Fruit fly (Drosophila melanogaster) whole organism, embryonic: Measurements from ENCODE around the gene trk.
A peak's percentile ranks its signal among the peaks of the same experiment; 100 is the strongest.

Experiments
- CG11085 ChIP-seq: fragments of 200-800 bp; sonication (Bioruptor generic); IDR thresholded peaks from 2 replicates; pipeline ENCODE4 v1.3.6; 2022; ENCODE audit warnings: missing biosample characterization, missing genetic modification characterization
- CG12071 ChIP-seq: fragments of 200-800 bp; sonication (Bioruptor generic); optimal IDR thresholded peaks from 3 replicates; lab custom pipeline; 2018; ENCODE audit warnings: missing biosample characterization, mild to moderate bottlenecking, missing genetic modification characterization
- CG13775 ChIP-seq: fragments of 200-800 bp; sonication (Bioruptor generic); optimal IDR thresholded peaks from 3 replicates; lab custom pipeline; 2017; ENCODE audit warnings: missing biosample characterization, mild to moderate bottlenecking, missing genetic modification characterization
- CG17359 ChIP-seq: fragments of 200-800 bp; sonication (Bioruptor generic); optimal IDR thresholded peaks from 3 replicates; lab custom pipeline; 2018; ENCODE audit warnings: missing biosample characterization, mild to moderate bottlenecking, missing genetic modification characterization, moderate library complexity
- CG17385 ChIP-seq: fragments of 200-800 bp; sonication (Bioruptor generic); optimal IDR thresholded peaks from 3 replicates; lab custom pipeline; 2018; ENCODE audit warnings: missing biosample characterization, mild to moderate bottlenecking, missing genetic modification characterization
- CG18262 ChIP-seq: fragments of 200-800 bp; optimal IDR thresholded peaks from 3 replicates; lab custom pipeline; 2019; ENCODE audit warnings: missing biosample characterization, mild to moderate bottlenecking, missing genetic modification characterization, moderate library complexity
- CG18476 ChIP-seq: fragments of 200-800 bp; sonication (Bioruptor generic); optimal IDR thresholded peaks from 2 replicates; lab custom pipeline; 2016; ENCODE audit warnings: missing biosample characterization, mild to moderate bottlenecking, missing genetic modification characterization
- CG3163 ChIP-seq: fragments of 200-800 bp; sonication (Bioruptor generic); optimal IDR thresholded peaks from 3 replicates; lab custom pipeline; 2016; ENCODE audit warnings: missing biosample characterization, missing genetic modification characterization
- CG32532 ChIP-seq: fragments of 200-800 bp; sonication (Bioruptor generic); IDR thresholded peaks from 2 replicates; pipeline ENCODE4 v1.3.6; 2022; ENCODE audit warnings: missing biosample characterization, missing genetic modification characterization
- CG34224 ChIP-seq: fragments of 200-800 bp; sonication (Bioruptor generic); IDR thresholded peaks from 3 replicates; pipeline ENCODE4 v1.3.6; 2022; ENCODE audit warnings: missing biosample characterization, missing genetic modification characterization; ENCODE audit not compliant: partially characterized antibody
- CG4360 ChIP-seq: fragments of 200-800 bp; sonication (Bioruptor generic); IDR thresholded peaks from 2 replicates; pipeline ENCODE4 v1.3.6; 2022; ENCODE audit warnings: missing biosample characterization, missing genetic modification characterization
- CG4617 ChIP-seq: fragments of 200-800 bp; sonication (Bioruptor generic); optimal IDR thresholded peaks from 3 replicates; lab custom pipeline; 2016; ENCODE audit warnings: missing biosample characterization, missing genetic modification characterization, borderline replicate concordance
- CG4854 ChIP-seq: fragments of 200-800 bp; sonication (Bioruptor generic); optimal IDR thresholded peaks from 2 replicates; lab custom pipeline; 2016; ENCODE audit warnings: missing biosample characterization, missing genetic modification characterization, inconsistent platforms
- CG6689 ChIP-seq: fragments of 200-800 bp; sonication (Bioruptor generic); IDR thresholded peaks from 2 replicates; pipeline ENCODE4 v1.3.6; 2022; ENCODE audit warnings: missing biosample characterization, missing genetic modification characterization
- CG6813 ChIP-seq: fragments of 200-800 bp; sonication (Bioruptor generic); optimal IDR thresholded peaks from 2 replicates; lab custom pipeline; 2017; ENCODE audit warnings: missing biosample characterization, missing genetic modification characterization, mild to moderate bottlenecking, moderate library complexity, missing genetic modification reagents
- CG8290 ChIP-seq, 3 experiments: fragments of 200-800 bp; sonication (Bioruptor generic); optimal IDR thresholded peaks; 2 replicates each; lab custom pipeline; 2016 to 2019; ENCODE audit warnings: missing biosample characterization in 3 of 3, missing genetic modification characterization in 3 of 3, mild to moderate bottlenecking in 2 of 3, moderate library complexity in 1 of 3
- CG9215 ChIP-seq: fragments of 200-800 bp; sonication (Bioruptor generic); IDR thresholded peaks from 2 replicates; pipeline ENCODE4 v1.3.6; 2022; ENCODE audit warnings: missing biosample characterization, missing genetic modification characterization
- CG9437 ChIP-seq: fragments of 200-800 bp; sonication (Bioruptor generic); optimal IDR thresholded peaks from 2 replicates; lab custom pipeline; 2018; ENCODE audit warnings: missing biosample characterization, mild to moderate bottlenecking, missing genetic modification characterization
- D ChIP-seq, 2 experiments: fragments of 200-800 bp in 1 of 2; fragments of >200 bp in 1 of 2; sonication (Bioruptor generic) in 1 of 2; optimal IDR thresholded peaks; 2 replicates in 1 of 2; 3 replicates in 1 of 2; lab custom pipeline; 2017; ENCODE audit warnings: mild to moderate bottlenecking in 1 of 2, missing biosample characterization in 1 of 2, missing genetic modification characterization in 1 of 2, missing genetic modification reagents in 1 of 2
- E2f2 ChIP-seq: fragments of 200-800 bp; sonication (Bioruptor generic); IDR thresholded peaks from 2 replicates; pipeline ENCODE4 v1.3.6; 2022; ENCODE audit warnings: missing biosample characterization, missing genetic modification characterization
- Fer1 ChIP-seq: fragments of 200-800 bp; sonication (Bioruptor generic); optimal IDR thresholded peaks from 2 replicates; lab custom pipeline; 2017; ENCODE audit warnings: missing biosample characterization, mild to moderate bottlenecking, missing genetic modification characterization
- H15 ChIP-seq: fragments of 200-800 bp; sonication (Bioruptor generic); IDR thresholded peaks from 3 replicates; pipeline ENCODE4 v1.3.6; 2022; ENCODE audit warnings: missing biosample characterization, missing genetic modification characterization
- HLH3B ChIP-seq: fragments of 200-800 bp; sonication (Bioruptor generic); IDR thresholded peaks from 2 replicates; pipeline ENCODE4 v1.3.6; 2022; ENCODE audit warnings: missing biosample characterization, missing genetic modification characterization
- MTF-1 ChIP-seq: fragments of 200-800 bp; sonication (Bioruptor generic); optimal IDR thresholded peaks from 2 replicates; lab custom pipeline; 2018; ENCODE audit warnings: missing biosample characterization, mild to moderate bottlenecking, missing genetic modification characterization, borderline replicate concordance
- PHDP ChIP-seq: fragments of 200-800 bp; sonication (Bioruptor generic); optimal IDR thresholded peaks from 3 replicates; lab custom pipeline; 2018; ENCODE audit warnings: missing biosample characterization, mild to moderate bottlenecking, missing genetic modification characterization, moderate library complexity
- ap ChIP-seq: fragments of 200-800 bp; sonication (Bioruptor generic); IDR thresholded peaks from 2 replicates; pipeline ENCODE4 v1.3.6; 2022; ENCODE audit warnings: missing biosample characterization, missing genetic modification characterization
- bbx ChIP-seq: fragments of 200-800 bp; sonication (Bioruptor generic); IDR thresholded peaks from 2 replicates; pipeline ENCODE4 v1.3.6; 2022; ENCODE audit warnings: missing biosample characterization, missing genetic modification characterization; ENCODE audit not compliant: partially characterized antibody
- btn ChIP-seq: fragments of 200-800 bp; sonication (Bioruptor generic); optimal IDR thresholded peaks from 2 replicates; lab custom pipeline; 2016; ENCODE audit warnings: missing biosample characterization, missing genetic modification characterization
- chm ChIP-seq: fragments of 200-800 bp; sonication (Bioruptor generic); IDR thresholded peaks from 2 replicates; pipeline ENCODE4 v1.3.6; 2022; ENCODE audit warnings: missing biosample characterization, missing genetic modification characterization
- corto ChIP-seq: fragments of 200-800 bp; sonication (Bioruptor generic); optimal IDR thresholded peaks from 2 replicates; lab custom pipeline; 2016; ENCODE audit warnings: missing biosample characterization, mild to moderate bottlenecking, missing genetic modification characterization, moderate library complexity
- croc ChIP-seq: fragments of 200-800 bp; sonication (Bioruptor generic); conservative IDR thresholded peaks from 3 replicates; pipeline ENCODE4 v1.3.6; 2022; ENCODE audit warnings: missing biosample characterization, missing genetic modification characterization
- dmrt11E ChIP-seq: fragments of 200-800 bp; sonication (Bioruptor generic); optimal IDR thresholded peaks from 3 replicates; lab custom pipeline; 2018; ENCODE audit warnings: missing biosample characterization, mild to moderate bottlenecking, missing genetic modification characterization, moderate library complexity
- dpn ChIP-seq, 2 experiments: fragments of 200-800 bp; sonication (Bioruptor generic); optimal IDR thresholded peaks; 3 replicates each; lab custom pipeline; 2016; ENCODE audit warnings: missing biosample characterization in 2 of 2, missing genetic modification characterization in 2 of 2
- gce ChIP-seq: fragments of 200-800 bp; sonication (Bioruptor generic); IDR thresholded peaks from 3 replicates; pipeline ENCODE4 v1.3.6; 2022; ENCODE audit warnings: missing biosample characterization, missing genetic modification characterization
- grau ChIP-seq: fragments of 200-800 bp; optimal IDR thresholded peaks from 3 replicates; lab custom pipeline; 2019; ENCODE audit warnings: missing biosample characterization, mild to moderate bottlenecking, missing genetic modification characterization, moderate library complexity
- ham ChIP-seq: fragments of 200-800 bp; sonication (Bioruptor generic); IDR thresholded peaks from 2 replicates; pipeline ENCODE4 v1.3.6; 2022; ENCODE audit warnings: missing biosample characterization, missing genetic modification characterization
- hkb ChIP-seq, 2 experiments: fragments of 200-800 bp in 1 of 2; fragments of >200 bp in 1 of 2; sonication (Bioruptor generic) in 1 of 2; IDR thresholded peaks in 1 of 2; optimal IDR thresholded peaks in 1 of 2; 2 replicates each; pipeline versions ENCODE4 v1.3.6 to Lab custom; 2017 to 2022; ENCODE audit warnings: missing biosample characterization in 1 of 2, missing genetic modification characterization in 1 of 2
- insv ChIP-seq, 2 experiments: fragments of 200-800 bp; sonication (Bioruptor generic); optimal IDR thresholded peaks; 3 replicates each; lab custom pipeline; 2016 to 2018; ENCODE audit warnings: missing biosample characterization in 2 of 2, missing genetic modification characterization in 2 of 2
- nau ChIP-seq: fragments of 200-800 bp; sonication (Bioruptor generic); optimal IDR thresholded peaks from 3 replicates; lab custom pipeline; 2017; ENCODE audit warnings: missing biosample characterization, mild to moderate bottlenecking, missing genetic modification characterization, missing genetic modification reagents
- nerfin-1 ChIP-seq: fragments of 200-800 bp; sonication (Bioruptor generic); optimal IDR thresholded peaks from 3 replicates; lab custom pipeline; 2019; ENCODE audit warnings: missing biosample characterization, mild to moderate bottlenecking, missing genetic modification characterization, moderate library complexity
- phol ChIP-seq: fragments of 200-800 bp; sonication (Bioruptor generic); optimal IDR thresholded peaks from 3 replicates; lab custom pipeline; 2018; ENCODE audit warnings: missing biosample characterization, mild to moderate bottlenecking, missing genetic modification characterization, moderate library complexity
- pnt ChIP-seq: fragments of 200-800 bp; sonication (Bioruptor generic); optimal IDR thresholded peaks from 3 replicates; lab custom pipeline; 2016; ENCODE audit warnings: missing biosample characterization, missing genetic modification characterization
- ranshi ChIP-seq: fragments of 200-800 bp; sonication (Bioruptor generic); IDR thresholded peaks from 2 replicates; pipeline ENCODE4 v1.3.6; 2022; ENCODE audit warnings: missing biosample characterization, missing genetic modification characterization
- sob ChIP-seq: fragments of 200-800 bp; sonication (Bioruptor generic); IDR thresholded peaks from 2 replicates; pipeline ENCODE4 v1.3.6; 2022; ENCODE audit warnings: missing biosample characterization, missing genetic modification characterization
- tin ChIP-seq: fragments of 200-800 bp; sonication (Bioruptor generic); optimal IDR thresholded peaks from 3 replicates; lab custom pipeline; 2016; ENCODE audit warnings: missing biosample characterization, missing genetic modification characterization
- usp ChIP-seq: fragments of >200 bp; optimal IDR thresholded peaks from 2 replicates; lab custom pipeline; 2017; ENCODE audit warnings: missing biosample characterization, missing genetic modification characterization
- wek ChIP-seq: fragments of 200-800 bp; sonication (Bioruptor generic); optimal IDR thresholded peaks from 3 replicates; lab custom pipeline; 2018; ENCODE audit warnings: missing biosample characterization, mild to moderate bottlenecking, missing genetic modification characterization, moderate library complexity
- yki ChIP-seq: fragments of >200 bp; optimal IDR thresholded peaks from 3 replicates; lab custom pipeline; 2018

The trk gene

DNA sequence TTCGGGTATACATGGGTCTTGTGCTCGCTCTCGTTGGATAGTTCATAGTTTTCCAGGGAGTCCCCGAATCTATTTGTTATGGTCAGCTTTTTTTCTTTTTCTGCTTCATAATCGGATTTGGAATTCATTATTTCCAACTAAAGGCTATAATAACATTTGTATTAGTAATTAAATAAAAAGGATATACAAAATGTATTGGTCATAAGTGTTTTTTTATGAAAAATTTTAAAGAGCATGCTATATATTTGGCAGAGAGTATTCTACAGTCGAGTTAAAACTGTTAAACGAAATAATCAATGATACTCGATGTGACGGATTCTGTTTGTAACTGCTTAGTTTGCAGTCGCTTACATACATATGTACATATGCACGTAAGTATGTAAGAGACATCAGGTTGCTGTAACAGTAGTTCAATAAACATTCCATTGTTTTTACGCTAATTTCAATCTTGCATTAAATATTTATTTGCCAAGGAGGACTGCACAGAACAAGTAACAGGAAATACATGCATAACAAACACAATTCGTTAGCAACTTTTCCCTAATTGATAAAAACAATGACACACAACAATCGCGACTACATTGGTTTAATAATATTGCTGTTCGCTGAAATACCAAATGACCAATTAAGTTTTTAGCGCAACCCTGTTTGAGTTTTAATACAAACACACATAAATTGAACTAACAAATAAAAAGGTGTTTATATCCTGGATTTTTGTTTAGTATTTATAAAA is 27.1 kb upstream of the trk start (continued):
- no peak for TF ChIP-seq H15 (GFP tag; lab: Robert Waterston, UW)
- no peak for TF ChIP-seq tin (GFP tag; lab: Kevin White, UChicago)
- no peak for TF ChIP-seq ranshi (GFP tag; lab: Robert Waterston, UW)
- no peak for TF ChIP-seq CG4360 (GFP tag; lab: Robert Waterston, UW)
- TF ChIP-seq CG9215 (GFP tag; lab: Robert Waterston, UW), result no peak
- no peak for TF ChIP-seq yki (lab: Kevin White, UChicago)
- no peak for TF ChIP-seq corto
- peak in 1 of 2 experiments; percentile 8 for TF ChIP-seq dpn (GFP tag; optimal IDR thresholded peaks at IDR 0.05; lab: Kevin White, UChicago)
- no peak for TF ChIP-seq CG32532 (GFP tag; lab: Robert Waterston, UW)
- TF ChIP-seq CG17385 (GFP tag; lab: Kevin White, UChicago), result no peak
- no peak for TF ChIP-seq CG3163
- TF ChIP-seq CG9437 (GFP tag; lab: Kevin White, UChicago), result no peak
- no peak for TF ChIP-seq CG8290 (GFP tag; optimal IDR thresholded peaks at IDR 0.05; lab: Kevin White, UChicago)
- no peak for TF ChIP-seq CG8290 (tag; optimal IDR thresholded peaks at IDR 0.05; lab: Kevin White, UChicago)
- TF ChIP-seq CG4854 (GFP tag; lab: Kevin White, UChicago), result no peak
- TF ChIP-seq E2f2 (GFP tag; lab: Robert Waterston, UW), result no peak
- TF ChIP-seq croc (GFP tag; lab: Robert Waterston, UW), result no peak
- TF ChIP-seq D (optimal IDR thresholded peaks at IDR 0.05; lab: Kevin White, UChicago), result no peak
- TF ChIP-seq D (GFP tag; optimal IDR thresholded peaks at IDR 0.05; lab: Kevin White, UChicago), result no peak
- TF ChIP-seq nau (GFP tag; lab: Kevin White, UChicago), result no peak
- TF ChIP-seq phol (tag; lab: Kevin White, UChicago), result peak; percentile 5
- TF ChIP-seq CG6689 (GFP tag; lab: Robert Waterston, UW), result no peak
- TF ChIP-seq CG34224, result no peak
- peak; percentile 36 for TF ChIP-seq grau (tag; lab: Kevin White, UChicago)
- TF ChIP-seq sob (GFP tag; lab: Robert Waterston, UW), result 0 out of 2 replicates have a peak, but pooled peaks have one; percentile 32
- no peak for TF ChIP-seq HLH3B (GFP tag; lab: Robert Waterston, UW)
- peak; percentile 0 for TF ChIP-seq CG18262 (tag; lab: Kevin White, UChicago)
- TF ChIP-seq PHDP (tag; lab: Kevin White, UChicago), result peak; percentile 33
- no peak for TF ChIP-seq insv (GFP tag; optimal IDR thresholded peaks at IDR 0.05; lab: Kevin White, UChicago)
- no peak for TF ChIP-seq chm (GFP tag; lab: Robert Waterston, UW)
- TF ChIP-seq dmrt11E (tag; lab: Kevin White, UChicago), result peak; percentile 20
- TF ChIP-seq ham (GFP tag; lab: Robert Waterston, UW), result no peak
- TF ChIP-seq CG11085 (GFP tag; lab: Robert Waterston, UW), result no peak
- TF ChIP-seq usp (GFP tag; lab: Kevin White, UChicago), result no peak
- TF ChIP-seq MTF-1 (GFP tag; lab: Kevin White, UChicago), result no peak
- TF ChIP-seq nerfin-1 (tag; lab: Kevin White, UChicago), result peak; percentile 6
- no peak for TF ChIP-seq btn (GFP tag; lab: Kevin White, UChicago)
- peak; percentile 77 for TF ChIP-seq CG4617 (GFP tag; lab: Kevin White, UChicago)
- no peak for TF ChIP-seq wek (GFP tag; lab: Kevin White, UChicago)
- TF ChIP-seq CG18476, result no peak
- no peak for TF ChIP-seq Fer1 (GFP tag; lab: Kevin White, UChicago)
- TF ChIP-seq CG13775 (GFP tag; lab: Kevin White, UChicago), result no peak
- TF ChIP-seq hkb (optimal IDR thresholded peaks at IDR 0.05; lab: Kevin White, UChicago), result no peak
- TF ChIP-seq hkb (GFP tag; IDR thresholded peaks at IDR 0.05; lab: Robert Waterston, UW), result 0 out of 2 replicates have a peak, but pooled peaks have one; percentile 13
- TF ChIP-seq CG17359 (tag; lab: Kevin White, UChicago), result peak; percentile 16
- TF ChIP-seq ap (GFP tag; lab: Robert Waterston, UW), result no peak
- no peak for TF ChIP-seq CG12071 (GFP tag; lab: Kevin White, UChicago)
- TF ChIP-seq gce (GFP tag; lab: Robert Waterston, UW), result no peak
- TF ChIP-seq bbx (GFP tag; lab: Robert Waterston, UW), result no peak
- TF ChIP-seq pnt, result no peak
- TF ChIP-seq CG6813 (GFP tag; lab: Kevin White, UChicago), result no peak
